Fruit fly (Drosophila melanogaster) whole organism, adult: Measurements from ENCODE around the gene gny.

Source experiments
- CG7045 ChIP-seq: fragments of 200-800 bp; sonication (Bioruptor generic); optimal IDR thresholded peaks from 2 replicates; lab custom pipeline; 2017; ENCODE audit warnings: missing biosample characterization, mild to moderate bottlenecking, missing genetic modification characterization
- Mnt ChIP-seq: fragments of 200-800 bp; sonication (Bioruptor generic); optimal IDR thresholded peaks from 2 replicates; lab custom pipeline; 2016; ENCODE audit warnings: missing biosample characterization, mild to moderate bottlenecking, missing genetic modification characterization
- cic ChIP-seq: fragments of 200-800 bp; sonication (Bioruptor generic); optimal IDR thresholded peaks from 2 replicates; lab custom pipeline; 2017; ENCODE audit warnings: missing biosample characterization, mild to moderate bottlenecking, missing genetic modification characterization, moderate library complexity
- toe ChIP-seq: fragments of 200-800 bp; sonication (Bioruptor generic); optimal IDR thresholded peaks from 2 replicates; lab custom pipeline; 2016; ENCODE audit warnings: missing biosample characterization, missing genetic modification characterization

DNA sequence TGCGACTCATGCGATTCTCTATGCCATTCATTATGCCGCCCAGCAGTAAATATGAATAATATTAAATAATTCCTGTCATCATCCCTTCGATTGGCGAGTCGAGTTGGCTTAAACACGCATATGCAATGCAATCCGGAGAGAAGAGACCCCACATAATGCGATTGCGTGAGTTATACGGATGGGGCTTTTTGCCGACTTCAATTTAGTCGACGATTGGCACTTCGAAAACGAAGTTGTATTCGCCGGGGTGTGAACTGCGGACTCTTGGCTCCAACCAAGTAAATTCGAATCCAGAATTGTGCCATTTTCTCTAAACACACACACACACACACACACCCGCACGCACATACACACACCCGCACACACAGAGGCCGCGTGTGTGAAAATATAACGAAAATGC, 3.6 kb upstream of the gny start:
- no peak for TF ChIP-seq toe (GFP tag; lab: Kevin White, UChicago)
- no peak for TF ChIP-seq Mnt (GFP tag; lab: Kevin White, UChicago)
- no peak for TF ChIP-seq cic
- no peak for TF ChIP-seq CG7045 (GFP tag; lab: Kevin White, UChicago)
